Fruit fly (Drosophila melanogaster) whole organism, adult: ENCODE results near the gene Spase12.

Experiments
- CG12768 ChIP-seq: fragments of 200-800 bp; sonication (Bioruptor generic); optimal IDR thresholded peaks from 2 replicates; lab custom pipeline; 2017; ENCODE audit warnings: missing biosample characterization, missing genetic modification characterization, mild to moderate bottlenecking, moderate library complexity, missing genetic modification reagents
- CG14711 ChIP-seq: fragments of 200-800 bp; sonication (Bioruptor generic); optimal IDR thresholded peaks from 2 replicates; lab custom pipeline; 2018; ENCODE audit warnings: missing biosample characterization, mild to moderate bottlenecking, missing genetic modification characterization, moderate library complexity
- CG1620 ChIP-seq: fragments of 200-800 bp; sonication (Bioruptor generic); optimal IDR thresholded peaks from 2 replicates; lab custom pipeline; 2016; ENCODE audit warnings: missing biosample characterization, missing genetic modification characterization
- CG33017 ChIP-seq: fragments of 200-800 bp; sonication (Bioruptor generic); optimal IDR thresholded peaks from 2 replicates; lab custom pipeline; 2018; ENCODE audit warnings: missing biosample characterization, mild to moderate bottlenecking, missing genetic modification characterization, moderate library complexity
- CG5204 ChIP-seq: fragments of 200-800 bp; sonication (Bioruptor generic); optimal IDR thresholded peaks from 2 replicates; lab custom pipeline; 2016; ENCODE audit warnings: missing biosample characterization, missing genetic modification characterization
- CG7045 ChIP-seq: fragments of 200-800 bp; sonication (Bioruptor generic); optimal IDR thresholded peaks from 2 replicates; lab custom pipeline; 2017; ENCODE audit warnings: missing biosample characterization, mild to moderate bottlenecking, missing genetic modification characterization
- CG7101 ChIP-seq: fragments of 200-800 bp; sonication (Bioruptor generic); optimal IDR thresholded peaks from 2 replicates; lab custom pipeline; 2018; ENCODE audit warnings: missing biosample characterization, mild to moderate bottlenecking, missing genetic modification characterization, moderate library complexity
- Clk ChIP-seq: fragments of 200-800 bp; sonication (Bioruptor generic); optimal IDR thresholded peaks from 2 replicates; lab custom pipeline; 2017; ENCODE audit warnings: missing biosample characterization, missing genetic modification characterization
- Crg-1 ChIP-seq: fragments of 200-800 bp; sonication (Bioruptor generic); optimal IDR thresholded peaks from 2 replicates; lab custom pipeline; 2016; ENCODE audit warnings: missing biosample characterization, missing genetic modification characterization
- Hr96 ChIP-seq: fragments of 200-800 bp; sonication (Bioruptor generic); optimal IDR thresholded peaks from 2 replicates; lab custom pipeline; 2016; ENCODE audit warnings: missing biosample characterization, missing genetic modification characterization
- Mnt ChIP-seq: fragments of 200-800 bp; sonication (Bioruptor generic); optimal IDR thresholded peaks from 2 replicates; lab custom pipeline; 2016; ENCODE audit warnings: missing biosample characterization, mild to moderate bottlenecking, missing genetic modification characterization
- bab1 ChIP-seq: fragments of 200-800 bp; sonication (Bioruptor generic); optimal IDR thresholded peaks from 3 replicates; lab custom pipeline; 2019; ENCODE audit warnings: missing biosample characterization, mild to moderate bottlenecking, missing genetic modification characterization, moderate library complexity
- cic ChIP-seq: fragments of 200-800 bp; sonication (Bioruptor generic); optimal IDR thresholded peaks from 2 replicates; lab custom pipeline; 2017; ENCODE audit warnings: missing biosample characterization, mild to moderate bottlenecking, missing genetic modification characterization, moderate library complexity
- cnc ChIP-seq, 2 experiments: fragments of >200 bp; optimal IDR thresholded peaks; 2 replicates each; lab custom pipeline; 2017
- kay ChIP-seq: fragments of 200-800 bp; sonication (Bioruptor generic); peaks from one replicate; lab custom pipeline; 2016; ENCODE audit warnings: missing biosample characterization, missing genetic modification characterization, borderline replicate concordance
- ovo ChIP-seq: fragments of 200-800 bp; sonication (Bioruptor generic); optimal IDR thresholded peaks from 2 replicates; lab custom pipeline; 2016; ENCODE audit warnings: missing biosample characterization, missing genetic modification characterization
- pad ChIP-seq: fragments of 200-800 bp; sonication (Bioruptor generic); optimal IDR thresholded peaks from 3 replicates; lab custom pipeline; 2017; ENCODE audit warnings: missing biosample characterization, missing genetic modification characterization, mild to moderate bottlenecking, moderate library complexity, missing genetic modification reagents
- tj ChIP-seq: fragments of 200-800 bp; sonication (Bioruptor generic); optimal IDR thresholded peaks from 3 replicates; lab custom pipeline; 2017; ENCODE audit warnings: missing biosample characterization, mild to moderate bottlenecking, missing genetic modification characterization, moderate library complexity
- toe ChIP-seq: fragments of 200-800 bp; sonication (Bioruptor generic); optimal IDR thresholded peaks from 2 replicates; lab custom pipeline; 2016; ENCODE audit warnings: missing biosample characterization, missing genetic modification characterization

The Spase12 gene

dm6 chr3R:29461846-29462245 is 29.1 kb downstream of the Spase12 start:
- TF ChIP-seq CG12768 (GFP tag; lab: Kevin White, UChicago) (no peak), Crg-1 (GFP tag; lab: Kevin White, UChicago) (no peak), pad (no peak), ovo (no peak), Mnt (no peak), Hr96 (GFP tag; lab: Kevin White, UChicago) (no peak), cnc (optimal IDR thresholded peaks at IDR 0.05; lab: Kevin White, UChicago) (no peak), cic (no peak), CG7045 (GFP tag; lab: Kevin White, UChicago) (no peak), kay (GFP tag; lab: Kevin White, UChicago) (no peak), CG5204 (GFP tag; lab: Kevin White, UChicago) (no peak)

- TF ChIP-seq CG7101 (tag; lab: Kevin White, UChicago) (no peak), CG12768 (GFP tag; lab: Kevin White, UChicago) (no peak), CG7045 (GFP tag; lab: Kevin White, UChicago) (no peak), Hr96 (GFP tag; lab: Kevin White, UChicago) (no peak), CG33017 (no peak), toe (no peak), cic (no peak), CG1620 (GFP tag; lab: Kevin White, UChicago) (no peak)
Observed at dm6 chr3R:29461069-29461468, 29.9 kb downstream of the Spase12 start.

- TF ChIP-seq tj (GFP tag; lab: Kevin White, UChicago) = peak; percentile 59
- TF ChIP-seq CG12768 (GFP tag; lab: Kevin White, UChicago) = peak; percentile 44
- no peak for TF ChIP-seq Clk (GFP tag; lab: Kevin White, UChicago)
- peak; percentile 5 for TF ChIP-seq kay (GFP tag; lab: Kevin White, UChicago)
- peak; percentile 30 for TF ChIP-seq bab1 (GFP tag; lab: Kevin White, UChicago)
Observed at dm6 chr3R:29460225-29460927, 30.6 kb downstream of the Spase12 start.

- TF ChIP-seq cic = no peak
Observed at dm6 chr3R:29458689-29459136, 32.2 kb downstream of the Spase12 start.

dm6 chr3R:29457779-29458382 is 33.1 kb downstream of the Spase12 start:
- no peak for TF ChIP-seq toe

- TF ChIP-seq ovo (no peak), toe (no peak)
Observed at dm6 chr3R:29457215-29457614, 33.7 kb downstream of the Spase12 start.

- no peak for TF ChIP-seq CG7101 (tag; lab: Kevin White, UChicago)
- TF ChIP-seq cnc (optimal IDR thresholded peaks at IDR 0.05; lab: Kevin White, UChicago) = no peak
- TF ChIP-seq pad = no peak
- TF ChIP-seq kay (GFP tag; lab: Kevin White, UChicago) = no peak
- TF ChIP-seq bab1 (GFP tag; lab: Kevin White, UChicago) = no peak
- TF ChIP-seq Mnt = no peak
- TF ChIP-seq CG1620 (GFP tag; lab: Kevin White, UChicago) = no peak
- TF ChIP-seq cic = no peak
- TF ChIP-seq Clk (GFP tag; lab: Kevin White, UChicago) = no peak
- no peak for TF ChIP-seq tj (GFP tag; lab: Kevin White, UChicago)
- no peak for TF ChIP-seq CG14711 (tag; lab: Kevin White, UChicago)
- no peak for TF ChIP-seq Hr96 (GFP tag; lab: Kevin White, UChicago)
- TF ChIP-seq CG7045 (GFP tag; lab: Kevin White, UChicago) = no peak
- TF ChIP-seq CG5204 (GFP tag; lab: Kevin White, UChicago) = no peak
Observed at dm6 chr3R:29450333-29450732, 40.6 kb downstream of the Spase12 start.
